Fruit fly (Drosophila melanogaster) whole organism, prepupa: ENCODE results near the gene CG32276.

ENCODE experiments used
- CG10631 ChIP-seq: fragments of 200-800 bp; sonication (Bioruptor generic); optimal IDR thresholded peaks from 2 replicates; lab custom pipeline; 2016; ENCODE audit warnings: missing biosample characterization, missing genetic modification characterization
- CG11294 ChIP-seq: fragments of 200-800 bp; sonication (Bioruptor generic); IDR thresholded peaks from 2 replicates; pipeline ENCODE4 v1.3.6; 2022; ENCODE audit warnings: missing biosample characterization, missing genetic modification characterization
- CG11762 ChIP-seq: fragments of 200-800 bp; sonication (Bioruptor generic); optimal IDR thresholded peaks from 3 replicates; lab custom pipeline; 2016; ENCODE audit warnings: missing biosample characterization, missing genetic modification characterization; ENCODE audit not compliant: insufficient read depth
- CG11902 ChIP-seq: fragments of 200-800 bp; sonication (Bioruptor generic); optimal IDR thresholded peaks from 3 replicates; lab custom pipeline; 2016; ENCODE audit warnings: missing biosample characterization, missing genetic modification characterization
- CG15336 ChIP-seq: fragments of 200-800 bp; sonication (Bioruptor generic); IDR thresholded peaks from 2 replicates; pipeline ENCODE4 v1.3.6; 2022; ENCODE audit warnings: missing biosample characterization, missing genetic modification characterization
- CG1621 ChIP-seq: fragments of 200-800 bp; sonication (Bioruptor generic); optimal IDR thresholded peaks from 3 replicates; lab custom pipeline; 2018; ENCODE audit warnings: missing biosample characterization, mild to moderate bottlenecking, missing genetic modification characterization
- CG16779 ChIP-seq: fragments of 200-800 bp; sonication (Bioruptor generic); optimal IDR thresholded peaks from 3 replicates; lab custom pipeline; 2017; ENCODE audit warnings: missing biosample characterization, mild to moderate bottlenecking, missing genetic modification characterization
- CG3032 ChIP-seq: fragments of 200-800 bp; optimal IDR thresholded peaks from 2 replicates; lab custom pipeline; 2019; ENCODE audit warnings: missing biosample characterization, mild to moderate bottlenecking, missing genetic modification characterization, moderate library complexity
- CG32006 ChIP-seq: fragments of 200-800 bp; sonication (Bioruptor generic); optimal IDR thresholded peaks from 3 replicates; lab custom pipeline; 2017; ENCODE audit warnings: missing biosample characterization, mild to moderate bottlenecking, missing genetic modification characterization
- CG34406 ChIP-seq: fragments of 200-800 bp; sonication (Bioruptor generic); optimal IDR thresholded peaks from 3 replicates; lab custom pipeline; 2016; ENCODE audit warnings: missing biosample characterization, missing genetic modification characterization
- CG4318 ChIP-seq: fragments of 200-800 bp; sonication (Bioruptor generic); optimal IDR thresholded peaks from 3 replicates; lab custom pipeline; 2017; ENCODE audit warnings: missing biosample characterization, mild to moderate bottlenecking, missing genetic modification characterization
- CG6163 ChIP-seq: fragments of 200-800 bp; sonication (Bioruptor generic); IDR thresholded peaks from 3 replicates; pipeline ENCODE4 v1.3.6; 2022; ENCODE audit warnings: missing biosample characterization, missing genetic modification characterization
- CG6276 ChIP-seq: fragments of 200-800 bp; sonication (Bioruptor generic); optimal IDR thresholded peaks from 2 replicates; lab custom pipeline; 2017; ENCODE audit warnings: missing biosample characterization, mild to moderate bottlenecking, missing genetic modification characterization
- CG6792 ChIP-seq: fragments of 200-800 bp; sonication (Bioruptor generic); optimal IDR thresholded peaks from 3 replicates; lab custom pipeline; 2016; ENCODE audit warnings: missing biosample characterization, missing genetic modification characterization
- CG6854 ChIP-seq: fragments of 200-800 bp; sonication (Bioruptor generic); optimal IDR thresholded peaks from 2 replicates; lab custom pipeline; 2017; ENCODE audit warnings: missing biosample characterization, mild to moderate bottlenecking, missing genetic modification characterization
- CG8119 ChIP-seq: fragments of 200-800 bp; sonication (Bioruptor generic); IDR thresholded peaks from 3 replicates; pipeline ENCODE4 v1.3.6; 2022; ENCODE audit warnings: missing biosample characterization, missing genetic modification characterization
- CG8319 ChIP-seq: fragments of 200-800 bp; sonication (Bioruptor generic); optimal IDR thresholded peaks from 3 replicates; lab custom pipeline; 2016; ENCODE audit warnings: missing biosample characterization, missing genetic modification characterization
- CG8632 ChIP-seq: fragments of 200-800 bp; sonication (Bioruptor generic); optimal IDR thresholded peaks from 3 replicates; lab custom pipeline; 2016; ENCODE audit warnings: missing biosample characterization, missing genetic modification characterization
- CG9139 ChIP-seq: fragments of 200-800 bp; sonication (Bioruptor generic); optimal IDR thresholded peaks from 3 replicates; lab custom pipeline; 2017; ENCODE audit warnings: missing biosample characterization, mild to moderate bottlenecking, missing genetic modification characterization
- Eip75B ChIP-seq: fragments of 200-800 bp; sonication (Bioruptor generic); optimal IDR thresholded peaks from 3 replicates; lab custom pipeline; 2016; ENCODE audit warnings: missing biosample characterization, missing genetic modification characterization
- Eip93F ChIP-seq: fragments of 200-800 bp; sonication (Bioruptor generic); optimal IDR thresholded peaks from 2 replicates; lab custom pipeline; 2016; ENCODE audit warnings: missing biosample characterization, mild to moderate bottlenecking, missing genetic modification characterization
- Ets21C ChIP-seq: fragments of 200-800 bp; sonication (Bioruptor generic); optimal IDR thresholded peaks from 3 replicates; lab custom pipeline; 2016; ENCODE audit warnings: missing biosample characterization, missing genetic modification characterization
- Ets96B ChIP-seq: fragments of 200-800 bp; optimal IDR thresholded peaks from 2 replicates; lab custom pipeline; 2019; ENCODE audit warnings: missing biosample characterization, mild to moderate bottlenecking, missing genetic modification characterization, moderate library complexity
- Gug ChIP-seq: fragments of 200-800 bp; sonication (Bioruptor generic); IDR thresholded peaks from 2 replicates; pipeline ENCODE4 v1.3.6; 2022; ENCODE audit warnings: missing biosample characterization, missing genetic modification characterization
- Hr39 ChIP-seq: fragments of 200-800 bp; sonication (Bioruptor generic); optimal IDR thresholded peaks from 2 replicates; lab custom pipeline; 2016; ENCODE audit warnings: missing biosample characterization, missing genetic modification characterization
- Hr4 ChIP-seq: fragments of 200-800 bp; sonication (Bioruptor generic); optimal IDR thresholded peaks from 3 replicates; lab custom pipeline; 2016; ENCODE audit warnings: missing biosample characterization, missing genetic modification characterization
- Lpt ChIP-seq: fragments of 200-800 bp; sonication (Bioruptor generic); optimal IDR thresholded peaks from 3 replicates; lab custom pipeline; 2016; ENCODE audit warnings: missing biosample characterization, missing genetic modification characterization
- Met ChIP-seq: fragments of 200-800 bp; sonication (Bioruptor generic); optimal IDR thresholded peaks from 3 replicates; lab custom pipeline; 2016; ENCODE audit warnings: missing biosample characterization, missing genetic modification characterization
- OdsH ChIP-seq: fragments of 200-800 bp; sonication (Bioruptor generic); optimal IDR thresholded peaks from 3 replicates; lab custom pipeline; 2016; ENCODE audit warnings: missing biosample characterization, missing genetic modification characterization
- Smox ChIP-seq: fragments of 200-800 bp; sonication (Bioruptor generic); optimal IDR thresholded peaks from 3 replicates; lab custom pipeline; 2016; ENCODE audit warnings: missing biosample characterization, missing genetic modification characterization
- Sox102F ChIP-seq: fragments of 200-800 bp; sonication (Bioruptor generic); optimal IDR thresholded peaks from 2 replicates; lab custom pipeline; 2016; ENCODE audit warnings: missing biosample characterization, mild to moderate bottlenecking, missing genetic modification characterization
- Sox14 ChIP-seq: fragments of 200-800 bp; sonication (Bioruptor generic); optimal IDR thresholded peaks from 3 replicates; lab custom pipeline; 2016; ENCODE audit warnings: missing biosample characterization, missing genetic modification characterization
- Sox15 ChIP-seq: fragments of 200-800 bp; sonication (Bioruptor generic); optimal IDR thresholded peaks from 3 replicates; lab custom pipeline; 2016; ENCODE audit warnings: missing biosample characterization, missing genetic modification characterization
- achi ChIP-seq: fragments of 200-800 bp; sonication (Bioruptor generic); optimal IDR thresholded peaks from 3 replicates; lab custom pipeline; 2016; ENCODE audit warnings: missing biosample characterization, missing genetic modification characterization
- acj6 ChIP-seq: fragments of 200-800 bp; sonication (Bioruptor generic); optimal IDR thresholded peaks from 3 replicates; lab custom pipeline; 2016; ENCODE audit warnings: missing biosample characterization, missing genetic modification characterization
- cyc ChIP-seq: fragments of 200-800 bp; sonication (Bioruptor generic); optimal IDR thresholded peaks from 3 replicates; lab custom pipeline; 2016; ENCODE audit warnings: missing biosample characterization, missing genetic modification characterization
- dac ChIP-seq: fragments of 200-800 bp; sonication (Bioruptor generic); optimal IDR thresholded peaks from 2 replicates; lab custom pipeline; 2017; ENCODE audit warnings: missing biosample characterization, mild to moderate bottlenecking, missing genetic modification characterization
- dsx ChIP-seq: fragments of 200-800 bp; optimal IDR thresholded peaks from 3 replicates; lab custom pipeline; 2019; ENCODE audit warnings: missing biosample characterization, mild to moderate bottlenecking, missing genetic modification characterization, moderate library complexity; ENCODE audit not compliant: poor library complexity, severe bottlenecking
- eg ChIP-seq: fragments of 200-800 bp; sonication (Bioruptor generic); IDR thresholded peaks from 3 replicates; pipeline ENCODE4 v1.3.6; 2022; ENCODE audit warnings: missing biosample characterization, missing genetic modification characterization
- fd59A ChIP-seq: fragments of 200-800 bp; sonication (Bioruptor generic); optimal IDR thresholded peaks from 2 replicates; lab custom pipeline; 2017; ENCODE audit warnings: missing biosample characterization, mild to moderate bottlenecking, missing genetic modification characterization, missing genetic modification reagents
- fd85E ChIP-seq: fragments of 200-800 bp; sonication (Bioruptor generic); optimal IDR thresholded peaks from 3 replicates; lab custom pipeline; 2016; ENCODE audit warnings: missing biosample characterization, missing genetic modification characterization
- fkh ChIP-seq: fragments of 200-800 bp; sonication (Bioruptor generic); optimal IDR thresholded peaks from 3 replicates; lab custom pipeline; 2017; ENCODE audit warnings: missing biosample characterization, mild to moderate bottlenecking, missing genetic modification characterization, moderate library complexity
- lz ChIP-seq: fragments of 200-800 bp; sonication (Bioruptor generic); optimal IDR thresholded peaks from 3 replicates; lab custom pipeline; 2016; ENCODE audit warnings: missing biosample characterization, missing genetic modification characterization
- net ChIP-seq: fragments of 200-800 bp; sonication (Bioruptor generic); optimal IDR thresholded peaks from 3 replicates; lab custom pipeline; 2016; ENCODE audit warnings: missing biosample characterization, missing genetic modification characterization
- pdm3 ChIP-seq: fragments of 200-800 bp; sonication (Bioruptor generic); optimal IDR thresholded peaks from 3 replicates; lab custom pipeline; 2016; ENCODE audit warnings: missing biosample characterization, missing genetic modification characterization
- salr ChIP-seq, 2 experiments: fragments of 200-800 bp; sonication (Bioruptor generic); optimal IDR thresholded peaks; 3 replicates each; lab custom pipeline; 2016 to 2018; ENCODE audit warnings: missing biosample characterization in 2 of 2, missing genetic modification characterization in 2 of 2, mild to moderate bottlenecking in 1 of 2
- spab ChIP-seq: fragments of 200-800 bp; sonication (Bioruptor generic); optimal IDR thresholded peaks from 2 replicates; lab custom pipeline; 2017; ENCODE audit warnings: missing biosample characterization, mild to moderate bottlenecking, missing genetic modification characterization, missing genetic modification reagents
- ss ChIP-seq, 2 experiments: fragments of 200-800 bp; sonication (Bioruptor generic); optimal IDR thresholded peaks; 2 replicates in 1 of 2; 3 replicates in 1 of 2; lab custom pipeline; 2017 to 2018; ENCODE audit warnings: mild to moderate bottlenecking in 2 of 2, missing biosample characterization in 2 of 2, missing genetic modification characterization in 2 of 2, moderate library complexity in 1 of 2
- svp ChIP-seq: fragments of 200-800 bp; sonication (Bioruptor generic); peaks from one replicate; lab custom pipeline; 2016; ENCODE audit warnings: missing biosample characterization, missing genetic modification characterization
- topi ChIP-seq: fragments of 200-800 bp; sonication (Bioruptor generic); optimal IDR thresholded peaks from 3 replicates; lab custom pipeline; 2016; ENCODE audit warnings: missing biosample characterization, missing genetic modification characterization
- vri ChIP-seq: fragments of 200-800 bp; sonication (Bioruptor generic); optimal IDR thresholded peaks from 3 replicates; lab custom pipeline; 2016; ENCODE audit warnings: missing biosample characterization, mild to moderate bottlenecking, missing genetic modification characterization

Gene CG32276

DNA sequence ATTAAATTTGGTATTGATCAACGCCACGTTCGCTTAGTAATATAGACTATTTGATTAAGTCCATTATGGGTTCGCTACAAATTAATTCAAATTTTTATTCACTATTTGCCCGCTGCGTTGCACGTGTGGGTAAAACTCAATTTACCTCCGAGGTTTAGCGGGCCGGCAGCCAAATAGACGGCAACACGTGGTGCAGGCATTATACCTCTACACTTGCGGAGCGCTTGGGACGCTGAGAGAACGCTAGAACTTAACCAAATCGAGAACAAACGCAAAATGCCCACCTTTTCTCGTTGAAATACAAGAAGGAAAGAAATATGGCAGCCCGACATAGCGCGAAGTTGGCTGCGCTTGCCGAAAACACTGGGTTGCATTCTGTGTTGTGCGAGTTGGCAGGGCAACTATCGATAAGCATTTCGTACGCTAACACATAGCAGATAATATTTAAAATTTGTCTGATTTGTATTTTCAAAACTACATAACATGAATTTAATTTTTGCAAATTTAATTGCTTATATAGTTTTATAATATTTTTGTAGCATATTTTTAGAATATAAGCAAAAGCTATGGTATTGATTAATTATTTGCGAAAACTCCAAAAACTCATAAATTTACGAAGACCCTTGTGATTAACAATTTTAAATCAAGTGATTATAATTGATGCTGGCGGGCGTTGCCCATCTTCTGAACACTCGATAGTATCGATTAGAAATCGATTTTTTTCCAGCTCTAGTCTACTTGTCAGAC lies 24.0 kb upstream of the CG32276 start, which contains the start of the genes RpL28 and eIF1:
Gene RpL28, minus strand, starts transcription at position 318 of the 747 bp plus-strand sequence.
Gene eIF1, plus strand, starts transcription at position 699 of the 747 bp plus-strand sequence.
- TF ChIP-seq CG11902 (GFP tag; lab: Kevin White, UChicago) (peak; percentile 55), Ets21C (peak; percentile 21), Smox (GFP tag; lab: Kevin White, UChicago) (no peak), CG10631 (GFP tag; lab: Kevin White, UChicago) (peak; percentile 77), Hr39 (GFP tag; lab: Kevin White, UChicago) (peak; percentile 25), CG16779 (tag; lab: Kevin White, UChicago) (peak; percentile 77), Eip75B (GFP tag; lab: Kevin White, UChicago) (peak; percentile 68), Gug (GFP tag; lab: Robert Waterston, UW) (no peak), Eip93F (GFP tag; lab: Kevin White, UChicago) (no peak), OdsH (GFP tag; lab: Kevin White, UChicago) (no peak), CG34406 (GFP tag; lab: Kevin White, UChicago) (peak; percentile 83), CG6854 (peak; percentile 93), CG6163 (peak; percentile 89), fkh (GFP tag; lab: Kevin White, UChicago) (peak; percentile 34), Hr4 (GFP tag; lab: Kevin White, UChicago) (no peak), CG6792 (GFP tag; lab: Kevin White, UChicago) (peak; percentile 79), Ets96B (tag; lab: Kevin White, UChicago) (peak; percentile 38), CG4318 (GFP tag; lab: Kevin White, UChicago) (no peak), salr (GFP tag; optimal IDR thresholded peaks at IDR 0.05; lab: Kevin White, UChicago) (peak; percentile 65 to 91), CG3032 (tag; lab: Kevin White, UChicago) (peak; percentile 79), Met (GFP tag; lab: Kevin White, UChicago) (peak; percentile 69), dac (GFP tag; lab: Kevin White, UChicago) (peak; percentile 78), CG11294 (GFP tag; lab: Robert Waterston, UW) (peak; percentile 32), fd85E (peak; percentile 31), lz (GFP tag; lab: Kevin White, UChicago) (peak; percentile 91), vri (GFP tag; lab: Kevin White, UChicago) (no peak), spab (GFP tag; lab: Kevin White, UChicago) (no peak), dsx (GFP tag; lab: Kevin White, UChicago) (peak; percentile 5), Sox14 (GFP tag; lab: Kevin White, UChicago) (peak; percentile 75), Lpt (GFP tag; lab: Kevin White, UChicago) (no peak), pdm3 (GFP tag; lab: Kevin White, UChicago) (peak; percentile 88), ss (GFP tag; optimal IDR thresholded peaks at IDR 0.05; lab: Kevin White, UChicago) (peak; percentile 29 to 89), CG11762 (GFP tag; lab: Kevin White, UChicago) (no peak), CG8632 (GFP tag; lab: Kevin White, UChicago) (peak; percentile 78), cyc (GFP tag; lab: Kevin White, UChicago) (peak; percentile 91), acj6 (peak; percentile 88), Sox15 (GFP tag; lab: Kevin White, UChicago) (peak; percentile 68), CG15336 (no peak), eg (GFP tag; lab: Robert Waterston, UW) (no peak; the same call in 1 of the 3 replicates), net (GFP tag; lab: Kevin White, UChicago) (peak; percentile 47), CG8319 (GFP tag; lab: Kevin White, UChicago) (peak; percentile 84), topi (GFP tag; lab: Kevin White, UChicago) (peak; percentile 86), CG1621 (tag; lab: Kevin White, UChicago) (no peak), Sox102F (GFP tag; lab: Kevin White, UChicago) (peak; percentile 29), svp (GFP tag; lab: Kevin White, UChicago) (no peak), CG9139 (GFP tag; lab: Kevin White, UChicago) (no peak), achi (GFP tag; lab: Kevin White, UChicago) (peak; percentile 95), CG8119 (GFP tag; lab: Robert Waterston, UW) (no peak), CG6276 (no peak), fd59A (GFP tag; lab: Kevin White, UChicago) (peak; percentile 68), CG32006 (no peak)
